Fruit fly (Drosophila melanogaster): ENCODE measurements around the gene CG13312.

The CG13312 gene

dm6 chr3L:8827133-8827867, 20.3 kb upstream of the CG13312 start, which contains the start of gene dally (continued):
- no peak; the same call in 1 of the 2 replicates for TF ChIP-seq CG1024 (GFP tag; IDR thresholded peaks at IDR 0.05)
- peak; percentile 36; the same call in 1 of the 3 replicates for TF ChIP-seq CG11695 (GFP tag; IDR thresholded peaks at IDR 0.05)
- TF ChIP-seq nerfin-1 (tag; optimal IDR thresholded peaks at IDR 0.05): no peak
- TF ChIP-seq ab (GFP tag; optimal IDR thresholded peaks at IDR 0.05): no peak
- no peak for TF ChIP-seq Lpt (GFP tag; optimal IDR thresholded peaks at IDR 0.05)
- no peak for TF ChIP-seq tio (GFP tag; optimal IDR thresholded peaks at IDR 0.05)
- no peak for TF ChIP-seq CG31388 (GFP tag; optimal IDR thresholded peaks at IDR 0.05)
- TF ChIP-seq CG17802 (tag; optimal IDR thresholded peaks at IDR 0.05): no peak
- no peak for TF ChIP-seq CG3847 (GFP tag; IDR thresholded peaks at IDR 0.05)
- TF ChIP-seq TFAM (GFP tag; optimal IDR thresholded peaks at IDR 0.05): no peak
- TF ChIP-seq Drgx (GFP tag; IDR thresholded peaks at IDR 0.05): peak; percentile 63
- TF ChIP-seq Hr78 (GFP tag; optimal IDR thresholded peaks at IDR 0.05): peak in 1 of 2 experiments; percentile 7
- TF ChIP-seq ATbp (GFP tag; optimal IDR thresholded peaks at IDR 0.05): no peak
- 0 out of 2 replicates have a peak, but pooled peaks have one; percentile 6 for TF ChIP-seq ap (GFP tag; IDR thresholded peaks at IDR 0.05)
- TF ChIP-seq toy (GFP tag; IDR thresholded peaks at IDR 0.05): no peak
- no peak for TF ChIP-seq Sox102F (GFP tag; optimal IDR thresholded peaks at IDR 0.05)
- TF ChIP-seq CG15514 (GFP tag; optimal IDR thresholded peaks at IDR 0.05): peak; percentile 51
- TF ChIP-seq twi (tag; optimal IDR thresholded peaks at IDR 0.05): no peak
- no peak for TF ChIP-seq chif (GFP tag; optimal IDR thresholded peaks at IDR 0.05)
- no peak for TF ChIP-seq CG5245 (GFP tag; optimal IDR thresholded peaks at IDR 0.05)
- no peak for TF ChIP-seq CG31224 (GFP tag; IDR thresholded peaks at IDR 0.05)
- TF ChIP-seq CG10321 (GFP tag; IDR thresholded peaks at IDR 0.05): no peak; the same call in 1 of the 2 replicates
- no peak for TF ChIP-seq Xbp1 (GFP tag; optimal IDR thresholded peaks at IDR 0.05)
- no peak for TF ChIP-seq stwl (tag; optimal IDR thresholded peaks at IDR 0.05)
- TF ChIP-seq Aef1 (GFP tag; IDR thresholded peaks at IDR 0.05): no peak
- TF ChIP-seq vnd (GFP tag; IDR thresholded peaks at IDR 0.05; ENCODE audit: partially characterized antibody): 0 out of 3 replicates have a peak, but pooled peaks have one; percentile 6
- TF ChIP-seq nmo (GFP tag; optimal IDR thresholded peaks at IDR 0.05): no peak
- TF ChIP-seq CG10147 (GFP tag; optimal IDR thresholded peaks at IDR 0.05): no peak
- no peak for TF ChIP-seq CG43689 (GFP tag; IDR thresholded peaks at IDR 0.05)
- peak; percentile 78 for TF ChIP-seq chm (GFP tag; IDR thresholded peaks at IDR 0.05)
- TF ChIP-seq Eip74EF (GFP tag; optimal IDR thresholded peaks at IDR 0.05): peak in 1 of 2 experiments; percentile 15
- no peak for TF ChIP-seq CG17361 (GFP tag; IDR thresholded peaks at IDR 0.05)
- no peak for TF ChIP-seq ro (GFP tag; IDR thresholded peaks at IDR 0.05)
- no peak for TF ChIP-seq Ravus (GFP tag; IDR thresholded peaks at IDR 0.05)
- no peak for TF ChIP-seq Hr39 (optimal IDR thresholded peaks at IDR 0.05)
- no peak for TF ChIP-seq CG8944 (GFP tag; optimal IDR thresholded peaks at IDR 0.05)
- TF ChIP-seq CoRest (tag; optimal IDR thresholded peaks at IDR 0.05): peak; percentile 14
- TF ChIP-seq CG9215 (GFP tag; IDR thresholded peaks at IDR 0.05): no peak
- no peak for TF ChIP-seq Mad (GFP tag; optimal IDR thresholded peaks at IDR 0.05)
- TF ChIP-seq CG2120 (GFP tag; optimal IDR thresholded peaks at IDR 0.05): peak; percentile 14
- TF ChIP-seq CG10209 (GFP tag; optimal IDR thresholded peaks at IDR 0.05): no peak
- TF ChIP-seq inv (GFP tag; IDR thresholded peaks at IDR 0.05; ENCODE audit: partially characterized antibody): no peak; the same call in 1 of the 2 replicates
- TF ChIP-seq NC2α (GFP tag; optimal IDR thresholded peaks at IDR 0.05): no peak
- TF ChIP-seq Opbp (GFP tag; IDR thresholded peaks at IDR 0.05; ENCODE audit: partially characterized antibody): peak; percentile 68
- TF ChIP-seq fd96Cb (tag; optimal IDR thresholded peaks at IDR 0.05): no peak
- peak; percentile 31 for TF ChIP-seq CG17829 (tag; optimal IDR thresholded peaks at IDR 0.05)
- TF ChIP-seq Dfd (GFP tag; optimal IDR thresholded peaks at IDR 0.05): no peak
- peak; percentile 10 for TF ChIP-seq CHES-1-like (GFP tag; optimal IDR thresholded peaks at IDR 0.05)
- no peak for TF ChIP-seq sisA (GFP tag; IDR thresholded peaks at IDR 0.05)
- peak; percentile 25 for TF ChIP-seq Side (GFP tag; optimal IDR thresholded peaks at IDR 0.05)
